Fruit fly (Drosophila melanogaster): ENCODE data around the gene Jhbp5.

- TF ChIP-seq CG6854 (GFP tag; optimal IDR thresholded peaks at IDR 0.05) (peak; percentile 28), CG11294 (GFP tag; IDR thresholded peaks at IDR 0.05) (0 out of 2 replicates have a peak, but pooled peaks have one; percentile 23), CG3919 (GFP tag; optimal IDR thresholded peaks at IDR 0.05) (peak; percentile 55)
Measured at dm6 chr3R:16042137-16042899, 3.6 kb downstream of the Jhbp5 start.

All from whole organism, prepupa.